Worm (Caenorhabditis elegans) whole organism, late embryonic: ENCODE measurements around the gene ttm-2.

Source experiments
- C38D4.7 ChIP-seq: fragments of 200-800 bp; sonication (Bioruptor generic); optimal IDR thresholded peaks from 2 replicates; lab custom pipeline; 2018; ENCODE audit warnings: mild to moderate bottlenecking, missing genetic modification characterization, moderate library complexity, missing compliant biosample characterization
- F13H6.1 ChIP-seq: sonication (generic microtip); optimal IDR thresholded peaks from 2 replicates; lab custom pipeline; 2016; ENCODE audit warnings: missing genetic modification characterization, missing compliant biosample characterization
- K02D7.2 ChIP-seq: sonication (generic microtip); optimal IDR thresholded peaks from 2 replicates; lab custom pipeline; 2017; ENCODE audit warnings: mild to moderate bottlenecking, missing genetic modification characterization, missing compliant biosample characterization
- K09A11.1 ChIP-seq: sonication (generic microtip); optimal IDR thresholded peaks from 2 replicates; lab custom pipeline; 2017; ENCODE audit warnings: antibody characterized with exemption, mild to moderate bottlenecking, missing genetic modification characterization, missing compliant biosample characterization; ENCODE audit not compliant: insufficient read depth
- T23F11.4 ChIP-seq: fragments of 200-800 bp; sonication (Bioruptor generic); optimal IDR thresholded peaks from 2 replicates; lab custom pipeline; 2018; ENCODE audit warnings: mild to moderate bottlenecking, missing genetic modification characterization, missing compliant biosample characterization
- Y22D7AL.16 ChIP-seq: sonication (generic microtip); optimal IDR thresholded peaks from 2 replicates; lab custom pipeline; 2016; ENCODE audit warnings: missing genetic modification characterization, missing compliant biosample characterization
- ahr-1 ChIP-seq: sonication (generic microtip); optimal IDR thresholded peaks from 2 replicates; lab custom pipeline; 2016; ENCODE audit warnings: missing genetic modification characterization, missing compliant biosample characterization
- ama-1 ChIP-seq: fragments of 150-350 bp; optimal IDR thresholded peaks from 2 replicates; lab custom pipeline; 2014
- ceh-19 ChIP-seq: fragments of 200-800 bp; sonication (Bioruptor generic); optimal IDR thresholded peaks from 2 replicates; lab custom pipeline; 2018; ENCODE audit warnings: mild to moderate bottlenecking, missing genetic modification characterization, missing compliant biosample characterization
- ceh-22 ChIP-seq: sonication (generic microtip); optimal IDR thresholded peaks from 2 replicates; lab custom pipeline; 2017; ENCODE audit warnings: missing biosample characterization, missing genetic modification characterization
- ceh-34 ChIP-seq: sonication (generic microtip); optimal IDR thresholded peaks from 2 replicates; lab custom pipeline; 2016; ENCODE audit warnings: mild to moderate bottlenecking, missing genetic modification characterization, missing compliant biosample characterization
- ceh-6 ChIP-seq: fragments of 200-800 bp; sonication (Bioruptor generic); optimal IDR thresholded peaks from 2 replicates; lab custom pipeline; 2018; ENCODE audit warnings: mild to moderate bottlenecking, missing genetic modification characterization, missing compliant biosample characterization
- ceh-9 ChIP-seq: sonication (generic microtip); optimal IDR thresholded peaks from 2 replicates; lab custom pipeline; 2016; ENCODE audit warnings: mild to moderate bottlenecking, missing genetic modification characterization, inconsistent platforms, missing compliant biosample characterization
- che-1 ChIP-seq: sonication (generic microtip); optimal IDR thresholded peaks from 2 replicates; lab custom pipeline; 2016; ENCODE audit warnings: mild to moderate bottlenecking, missing genetic modification characterization, missing compliant biosample characterization
- dmd-4 ChIP-seq: sonication (generic microtip); optimal IDR thresholded peaks from 2 replicates; lab custom pipeline; 2016; ENCODE audit warnings: borderline replicate concordance, missing genetic modification characterization, missing compliant biosample characterization
- dve-1 ChIP-seq: sonication (generic microtip); optimal IDR thresholded peaks from 2 replicates; lab custom pipeline; 2017; ENCODE audit warnings: antibody characterized with exemption, mild to moderate bottlenecking, missing genetic modification characterization, missing compliant biosample characterization
- eyg-1 ChIP-seq: sonication (generic microtip); optimal IDR thresholded peaks from 2 replicates; lab custom pipeline; 2016; ENCODE audit warnings: missing genotype, missing genetic modification characterization, missing compliant biosample characterization
- fkh-10 ChIP-seq: fragments of 150-350 bp; optimal IDR thresholded peaks from 2 replicates; lab custom pipeline; 2014; ENCODE audit warnings: missing biosample characterization, missing genetic modification reagents, missing genetic modification characterization
- gmeb-2 ChIP-seq: sonication (generic microtip); optimal IDR thresholded peaks from 2 replicates; lab custom pipeline; 2016; ENCODE audit warnings: missing genetic modification characterization, inconsistent platforms, missing compliant biosample characterization
- hlh-30 ChIP-seq: sonication (generic microtip); optimal IDR thresholded peaks from 2 replicates; lab custom pipeline; 2017; ENCODE audit warnings: antibody characterized with exemption, missing genetic modification characterization, missing compliant biosample characterization; ENCODE audit not compliant: insufficient read depth
- hlh-6 ChIP-seq: sonication (generic microtip); optimal IDR thresholded peaks from 2 replicates; lab custom pipeline; 2016; ENCODE audit warnings: missing genotype, missing genetic modification characterization, missing compliant biosample characterization
- madf-2 ChIP-seq: sonication (generic microtip); optimal IDR thresholded peaks from 2 replicates; lab custom pipeline; 2017; ENCODE audit warnings: missing genetic modification characterization, missing compliant biosample characterization
- mec-3 ChIP-seq: sonication (generic microtip); optimal IDR thresholded peaks from 2 replicates; lab custom pipeline; 2016; ENCODE audit warnings: borderline replicate concordance, missing genetic modification characterization, missing compliant biosample characterization
- nhr-232 ChIP-seq: sonication (generic microtip); optimal IDR thresholded peaks from 2 replicates; lab custom pipeline; 2016; ENCODE audit warnings: missing genetic modification characterization, missing compliant biosample characterization
- npax-4 ChIP-seq: sonication (generic microtip); optimal IDR thresholded peaks from 2 replicates; lab custom pipeline; 2016; ENCODE audit warnings: missing genetic modification characterization, missing compliant biosample characterization
- odd-2 ChIP-seq: sonication (generic microtip); optimal IDR thresholded peaks from 2 replicates; lab custom pipeline; 2017; ENCODE audit warnings: antibody characterized with exemption, mild to moderate bottlenecking, missing genetic modification characterization, missing compliant biosample characterization
- pros-1 ChIP-seq: fragments of 150-350 bp; optimal IDR thresholded peaks from 2 replicates; lab custom pipeline; 2014; ENCODE audit warnings: missing biosample characterization, missing genetic modification reagents, missing genetic modification characterization
- rnt-1 ChIP-seq: sonication (generic microtip); optimal IDR thresholded peaks from 2 replicates; lab custom pipeline; 2016; ENCODE audit warnings: missing genetic modification characterization, missing compliant biosample characterization
- sox-2 ChIP-seq: fragments of 200-800 bp; sonication (Bioruptor generic); IDR thresholded peaks from 2 replicates; pipeline ENCODE4 v1.3.6; 2022; ENCODE audit warnings: missing genetic modification reagents, missing genetic modification characterization, missing compliant biosample characterization
- sox-4 ChIP-seq: sonication (generic microtip); optimal IDR thresholded peaks from 2 replicates; lab custom pipeline; 2017; ENCODE audit warnings: mild to moderate bottlenecking, missing genetic modification characterization, inconsistent platforms, missing compliant biosample characterization
- tbx-2 ChIP-seq: sonication (generic microtip); optimal IDR thresholded peaks from 2 replicates; lab custom pipeline; 2016; ENCODE audit warnings: missing genetic modification characterization, missing compliant biosample characterization
- tbx-7 ChIP-seq: sonication (generic microtip); optimal IDR thresholded peaks from 2 replicates; lab custom pipeline; 2016; ENCODE audit warnings: missing genotype, missing genetic modification characterization, missing compliant biosample characterization
- unc-3 ChIP-seq, 2 experiments: fragments of 200-800 bp in 1 of 2; sonication (Bioruptor generic) in 1 of 2; sonication (generic microtip) in 1 of 2; conservative IDR thresholded peaks in 1 of 2; optimal IDR thresholded peaks in 1 of 2; 2 replicates each; pipeline versions ENCODE4 v1.3.6 to Lab custom; 2016 to 2022; ENCODE audit warnings: missing compliant biosample characterization in 2 of 2, missing genetic modification characterization in 2 of 2, missing genetic modification reagents in 1 of 2
- unc-42 ChIP-seq: sonication (generic microtip); optimal IDR thresholded peaks from 2 replicates; lab custom pipeline; 2016; ENCODE audit warnings: missing genotype, missing genetic modification characterization, missing compliant biosample characterization
- unc-55 ChIP-seq: sonication (generic microtip); optimal IDR thresholded peaks from 2 replicates; lab custom pipeline; 2017; ENCODE audit warnings: missing biosample characterization, missing genetic modification reagents, missing genetic modification characterization
- zip-5 ChIP-seq: sonication (generic microtip); optimal IDR thresholded peaks from 2 replicates; lab custom pipeline; 2016; ENCODE audit warnings: missing genetic modification characterization, missing compliant biosample characterization
- ztf-16 ChIP-seq: sonication (generic microtip); optimal IDR thresholded peaks from 2 replicates; lab custom pipeline; 2017; ENCODE audit warnings: missing genetic modification characterization, missing compliant biosample characterization

ttm-2 gene

DNA sequence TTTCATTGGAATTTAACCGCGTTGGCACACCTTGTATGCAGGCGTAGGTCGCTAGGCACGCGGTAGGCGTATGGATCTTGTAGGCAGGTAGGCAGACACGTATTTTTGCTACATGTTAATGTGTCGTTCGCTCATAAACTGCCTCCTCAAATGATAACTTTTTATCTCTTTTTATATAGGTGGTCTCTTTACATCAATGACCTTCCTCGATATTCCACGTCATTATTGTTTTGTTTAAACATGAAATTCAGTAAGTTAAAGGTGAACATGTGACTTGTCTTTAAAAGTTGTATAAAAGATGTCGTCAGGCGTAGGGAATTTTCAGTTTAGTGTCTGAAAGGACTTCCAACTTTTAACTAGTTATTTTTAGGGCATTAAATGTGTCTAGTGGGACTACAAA, 18.5 kb downstream of the ttm-2 start:
- TF ChIP-seq fkh-10 (no peak), gmeb-2 (no peak), ama-1 (lab: Kevin White, UChicago) (no peak), tbx-2 (tag; lab: Kevin White, UChicago) (no peak), ceh-22 (no peak), eyg-1 (no peak), unc-55 (GFP tag; lab: Kevin White, UChicago) (no peak), C38D4.7 (no peak), T23F11.4 (GFP tag; lab: Kevin White, UChicago) (no peak), sox-2 (GFP tag; lab: Robert Waterston, UW) (no peak), madf-2 (tag; lab: Kevin White, UChicago) (no peak), Y22D7AL.16 (tag; lab: Kevin White, UChicago) (no peak), ahr-1 (tag; lab: Kevin White, UChicago) (no peak), ceh-6 (GFP tag; lab: Kevin White, UChicago) (no peak), pros-1 (no peak), rnt-1 (no peak), unc-42 (tag; lab: Kevin White, UChicago) (no peak), unc-3 (GFP tag; conservative IDR thresholded peaks at IDR 0.05; lab: Robert Waterston, UW) (no peak), unc-3 (tag; optimal IDR thresholded peaks at IDR 0.05; lab: Kevin White, UChicago) (no peak)
- TF ChIP-seq, all 69 proteins: peak for 0

DNA sequence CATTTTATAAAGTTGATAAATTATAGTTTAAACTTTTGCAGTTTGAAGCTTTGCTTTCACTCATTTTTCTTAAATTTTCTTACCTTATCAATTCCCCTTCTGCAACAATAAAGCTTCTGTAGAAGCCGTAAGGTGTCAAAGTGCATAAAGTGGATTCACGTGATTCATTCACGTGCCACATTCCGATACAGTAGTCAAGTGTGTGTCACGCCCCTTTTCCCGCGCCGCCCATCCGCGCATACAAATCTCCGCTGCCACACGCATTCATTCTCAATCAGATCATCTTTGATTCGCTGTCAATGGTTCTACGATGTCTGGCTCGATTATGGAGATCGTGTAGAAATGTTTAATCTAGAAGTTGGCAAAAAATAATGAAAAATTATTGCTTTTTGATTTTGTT, 19.1 kb downstream of the ttm-2 start:
- TF ChIP-seq tbx-7 (tag; lab: Kevin White, UChicago), result no peak
- no peak for TF ChIP-seq F13H6.1 (tag; lab: Kevin White, UChicago)
- no peak for TF ChIP-seq dve-1 (tag; lab: Kevin White, UChicago)
- TF ChIP-seq hlh-30 (tag; lab: Kevin White, UChicago), result peak; percentile 22
- no peak for TF ChIP-seq ceh-19 (GFP tag; lab: Kevin White, UChicago)
- TF ChIP-seq gmeb-2, result no peak
- TF ChIP-seq K02D7.2 (tag; lab: Kevin White, UChicago), result no peak
- TF ChIP-seq mec-3 (tag; lab: Kevin White, UChicago), result no peak

DNA sequence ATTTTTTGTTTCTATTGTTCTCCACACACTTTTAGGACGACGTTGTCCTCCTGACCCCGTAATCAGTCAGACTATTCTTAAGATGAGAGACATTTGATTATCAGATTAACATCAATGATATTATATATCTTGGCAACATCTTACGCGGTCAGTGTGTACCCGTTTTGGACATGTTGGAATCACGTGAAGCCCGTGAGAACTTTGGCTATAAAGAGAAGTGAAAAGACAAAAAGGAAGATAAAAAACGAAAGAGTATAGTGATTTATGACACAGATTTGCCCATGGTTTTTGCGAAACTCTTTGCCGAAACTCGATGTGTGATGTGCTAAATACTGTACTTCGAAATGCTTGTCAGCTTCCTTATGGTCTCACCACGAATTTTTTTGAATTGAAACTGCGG, 20.9 kb downstream of the ttm-2 start:
- TF ChIP-seq che-1 (tag; lab: Kevin White, UChicago) (no peak), hlh-6 (tag; lab: Kevin White, UChicago) (no peak), ama-1 (lab: Kevin White, UChicago) (no peak), npax-4 (tag; lab: Kevin White, UChicago) (no peak), pros-1 (no peak), ceh-9 (tag; lab: Kevin White, UChicago) (no peak), zip-5 (no peak), nhr-232 (tag; lab: Kevin White, UChicago) (no peak), dve-1 (tag; lab: Kevin White, UChicago) (no peak), sox-2 (GFP tag; lab: Robert Waterston, UW) (no peak), ahr-1 (tag; lab: Kevin White, UChicago) (no peak), hlh-30 (tag; lab: Kevin White, UChicago) (no peak), odd-2 (tag; lab: Kevin White, UChicago) (no peak), dmd-4 (no peak)

DNA sequence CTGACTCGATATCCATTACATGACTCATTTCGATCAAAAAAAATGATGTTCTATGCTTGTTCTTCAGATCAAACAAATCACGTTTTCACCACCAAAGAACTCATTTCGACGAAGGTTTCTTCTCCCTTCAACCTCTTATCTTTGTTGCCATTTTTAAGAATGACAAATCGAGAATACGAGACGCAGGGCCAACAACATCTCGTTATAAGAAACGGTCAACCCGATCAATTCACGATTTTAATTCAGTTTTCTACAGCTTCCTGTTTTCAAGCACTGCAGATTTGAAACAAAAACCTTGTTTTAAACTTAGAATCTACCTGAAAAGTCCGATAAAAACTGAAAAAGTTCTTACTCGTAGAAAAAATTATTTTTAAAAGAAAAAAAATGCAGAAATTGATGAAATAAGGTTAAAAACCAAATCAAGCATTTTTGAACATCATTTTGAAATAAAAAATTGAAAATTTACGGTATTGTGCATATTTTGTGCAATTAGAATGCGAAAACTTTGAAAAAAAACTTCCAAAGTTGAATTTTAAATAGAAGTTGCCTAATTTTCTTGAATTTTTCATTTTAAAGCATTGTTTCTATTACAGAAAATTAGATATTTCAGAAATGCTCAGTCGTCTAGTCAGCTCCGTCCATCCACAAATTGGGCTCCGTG, 24.5 kb downstream of the ttm-2 start, which contains the start of gene acs-11:
TSS of gene acs-11 (plus strand) at position 611 of the 661 bp plus-strand sequence.
- TF ChIP-seq ztf-16 (tag; lab: Kevin White, UChicago) (no peak), sox-2 (GFP tag; lab: Robert Waterston, UW) (no peak), npax-4 (tag; lab: Kevin White, UChicago) (no peak), zip-5 (no peak), K09A11.1 (tag; lab: Kevin White, UChicago) (no peak), sox-4 (tag; lab: Kevin White, UChicago) (no peak), ama-1 (lab: Kevin White, UChicago) (no peak), ceh-34 (tag; lab: Kevin White, UChicago) (no peak)
